Worm (Caenorhabditis elegans) whole organism, L4/young adult: ENCODE data around the gene C06E1.9.

Source experiments
- W03F9.2 ChIP-seq: fragments of 150-350 bp; optimal IDR thresholded peaks from 2 replicates; lab custom pipeline; 2014; ENCODE audit warnings: missing biosample characterization, missing genetic modification characterization
- dao-5 ChIP-seq: sonication (generic microtip); optimal IDR thresholded peaks from 2 replicates; lab custom pipeline; 2016; ENCODE audit warnings: missing genotype, missing genetic modification characterization, moderate library complexity, missing compliant biosample characterization
- him-1 ChIP-seq: sonication (generic microtip); optimal IDR thresholded peaks from 2 replicates; lab custom pipeline; 2016; ENCODE audit warnings: missing genotype, missing genetic modification reagents, missing genetic modification characterization, missing compliant biosample characterization

- TF ChIP-seq dao-5 (tag; lab: Kevin White, UChicago) (no peak), him-1 (tag; lab: Kevin White, UChicago) (no peak), W03F9.2 (tag; lab: Kevin White, UChicago) (peak; percentile 65)
These were observed 29.7 kb upstream of the C06E1.9 start, which contains the start of gene fip-1 for ce11 chrIII:8639188-8639795.
